Worm (Caenorhabditis elegans) whole organism, young adult: ENCODE results near the gene F36D4.1.

Source experiments
- akir-1 ChIP-seq: fragments of 200-800 bp; sonication (Bioruptor generic); optimal IDR thresholded peaks from 2 replicates; lab custom pipeline; 2018; ENCODE audit warnings: mild to moderate bottlenecking, missing genetic modification characterization, moderate library complexity, missing compliant biosample characterization
- ama-1 ChIP-seq, 3 experiments: fragments of 150-350 bp in 1 of 3; sonication (generic microtip) in 2 of 3; optimal IDR thresholded peaks; 2 replicates each; lab custom pipeline; 2014 to 2018; ENCODE audit warnings: missing biosample characterization in 2 of 3, missing genetic modification characterization in 2 of 3, missing genetic modification reagents in 2 of 3
- snpc-4 ChIP-seq, 5 experiments: fragments of 150-350 bp in 1 of 5; sonication (generic microtip) in 4 of 5; optimal IDR thresholded peaks; 2 replicates each; lab custom pipeline; 2014 to 2018; ENCODE audit warnings: missing genetic modification characterization in 5 of 5, missing biosample characterization in 3 of 5, antibody characterized with exemption in 2 of 5, mild to moderate bottlenecking in 2 of 5, missing compliant biosample characterization in 2 of 5, missing genotype in 2 of 5, moderate library complexity in 2 of 5, missing genetic modification reagents in 1 of 5

DNA sequence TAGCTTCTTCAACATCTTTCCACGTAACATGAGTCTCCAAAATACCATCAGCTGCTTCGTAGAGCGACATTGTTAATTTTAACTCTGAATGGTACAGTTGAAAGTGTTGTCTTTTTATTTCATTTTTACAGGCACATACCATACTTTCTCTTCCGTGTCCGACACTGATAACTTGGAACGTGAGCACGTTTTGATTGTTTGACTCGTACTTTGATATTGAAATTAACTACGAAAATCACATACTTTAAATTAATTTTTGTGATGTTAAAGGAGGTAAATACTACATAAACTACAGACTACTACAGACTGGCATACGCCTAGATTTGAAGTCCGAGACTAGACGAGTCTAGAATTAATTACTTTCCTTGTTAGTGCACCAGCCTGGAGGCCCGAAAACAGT is 38.4 kb upstream of the F36D4.1 start, which contains the start of gene E02C12.10:
- TF ChIP-seq akir-1, result no peak
- TF ChIP-seq snpc-4 (GFP tag; optimal IDR thresholded peaks at IDR 0.05; lab: Kevin White, UChicago), result no peak
- no peak for TF ChIP-seq snpc-4 (tag; optimal IDR thresholded peaks at IDR 0.05; lab: Kevin White, UChicago)
- no peak for TF ChIP-seq ama-1 (optimal IDR thresholded peaks at IDR 0.05; lab: Kevin White, UChicago)
- no peak for TF ChIP-seq ama-1 (GFP tag; optimal IDR thresholded peaks at IDR 0.05; lab: Kevin White, UChicago)
